Fruit fly (Drosophila melanogaster): ENCODE measurements around the gene fng.

The fng gene

dm6 chr3L:20918945-20919344, 30.4 kb downstream of the fng start (continued):
- no peak for TF ChIP-seq CG10543 (GFP tag; optimal IDR thresholded peaks at IDR 0.05)
- no peak for TF ChIP-seq CG10147 (GFP tag; optimal IDR thresholded peaks at IDR 0.05)
- no peak for TF ChIP-seq CG6175 (GFP tag; IDR thresholded peaks at IDR 0.05)
- TF ChIP-seq CG15269 (tag; optimal IDR thresholded peaks at IDR 0.05), result no peak
- no peak for TF ChIP-seq Hey (tag; optimal IDR thresholded peaks at IDR 0.05)
- TF ChIP-seq bigmax (GFP tag; optimal IDR thresholded peaks at IDR 0.05), result no peak
- TF ChIP-seq ssp (GFP tag; IDR thresholded peaks at IDR 0.05), result no peak
- TF ChIP-seq zf30C (GFP tag; optimal IDR thresholded peaks at IDR 0.05), result peak; percentile 31
- TF ChIP-seq gro (GFP tag; optimal IDR thresholded peaks at IDR 0.05), result no peak
- TF ChIP-seq corto (GFP tag; optimal IDR thresholded peaks at IDR 0.05), result no peak
- peak; percentile 49 for TF ChIP-seq CG2712 (tag; optimal IDR thresholded peaks at IDR 0.05)
- no peak for TF ChIP-seq Dfd (GFP tag; optimal IDR thresholded peaks at IDR 0.05)
- TF ChIP-seq Neu2 (GFP tag; optimal IDR thresholded peaks at IDR 0.05; ENCODE audit: borderline replicate concordance), result no peak
- TF ChIP-seq ems (GFP tag; optimal IDR thresholded peaks at IDR 0.05), result no peak
- no peak for TF ChIP-seq dimm (GFP tag; IDR thresholded peaks at IDR 0.05)
- peak; percentile 19 for TF ChIP-seq gsb-n (tag; optimal IDR thresholded peaks at IDR 0.05)
- no peak for TF ChIP-seq NC2α (GFP tag; optimal IDR thresholded peaks at IDR 0.05)
- no peak for TF ChIP-seq pb (GFP tag; optimal IDR thresholded peaks at IDR 0.05)
- no peak for TF ChIP-seq CG13424 (tag; optimal IDR thresholded peaks at IDR 0.05)
- TF ChIP-seq CG17829 (tag; optimal IDR thresholded peaks at IDR 0.05), result peak; percentile 13
- no peak for TF ChIP-seq CG15601 (tag; optimal IDR thresholded peaks at IDR 0.05)
- TF ChIP-seq sens (GFP tag), result peak; percentile 83
- TF ChIP-seq D19A (tag; optimal IDR thresholded peaks at IDR 0.05), result peak; percentile 36
- 0 out of 3 replicates have a peak, but pooled peaks have one; percentile 22 for TF ChIP-seq CG7357 (GFP tag; IDR thresholded peaks at IDR 0.05)
- peak; percentile 42 for TF ChIP-seq CG8388 (GFP tag; optimal IDR thresholded peaks at IDR 0.05)
- TF ChIP-seq Atf6 (GFP tag; IDR thresholded peaks at IDR 0.05), result no peak
- TF ChIP-seq Hmx (GFP tag; optimal IDR thresholded peaks at IDR 0.05), result no peak
- TF ChIP-seq BEAF-32 (GFP tag; optimal IDR thresholded peaks at IDR 0.05), result no peak
- peak in 1 of 3 experiments; percentile 58 for TF ChIP-seq lola (GFP tag; optimal IDR thresholded peaks at IDR 0.05)
- no peak for TF ChIP-seq Nf-YC (tag; optimal IDR thresholded peaks at IDR 0.05)
- TF ChIP-seq CG14860 (GFP tag; IDR thresholded peaks at IDR 0.05; ENCODE audit: partially characterized antibody), result no peak
- peak; percentile 17 for TF ChIP-seq CG12659 (GFP tag; optimal IDR thresholded peaks at IDR 0.05)
- TF ChIP-seq en (GFP tag; optimal IDR thresholded peaks at IDR 0.05), result no peak
- no peak for TF ChIP-seq CG33213 (GFP tag; optimal IDR thresholded peaks at IDR 0.05)
- no peak for TF ChIP-seq lov (optimal IDR thresholded peaks at IDR 0.05)
- TF ChIP-seq lov (GFP tag; IDR thresholded peaks at IDR 0.05), result no peak
- TF ChIP-seq CG8290 (GFP tag; optimal IDR thresholded peaks at IDR 0.05), result no peak
- TF ChIP-seq CG8290 (tag; optimal IDR thresholded peaks at IDR 0.05), result no peak
- no peak for TF ChIP-seq Nf-YB (GFP tag; optimal IDR thresholded peaks at IDR 0.05)
- TF ChIP-seq CG4328 (GFP tag; optimal IDR thresholded peaks at IDR 0.05), result no peak
- TF ChIP-seq unpg (GFP tag; optimal IDR thresholded peaks at IDR 0.05), result peak; percentile 36
- TF ChIP-seq kay (GFP tag; optimal IDR thresholded peaks at IDR 0.05), result no peak
- peak; percentile 8 for TF ChIP-seq CG10209 (GFP tag; optimal IDR thresholded peaks at IDR 0.05)
- TF ChIP-seq Dll (GFP tag; IDR thresholded peaks at IDR 0.05; ENCODE audit: partially characterized antibody), result no peak
- TF ChIP-seq CG11504 (tag; optimal IDR thresholded peaks at IDR 0.05), result peak; percentile 46
- peak; percentile 39 for TF ChIP-seq dmrt99B (tag; optimal IDR thresholded peaks at IDR 0.05)
- no peak for TF ChIP-seq CTCF (GFP tag; optimal IDR thresholded peaks at IDR 0.05)
- TF ChIP-seq mam (GFP tag; optimal IDR thresholded peaks at IDR 0.05), result no peak
- TF ChIP-seq org-1 (GFP tag; optimal IDR thresholded peaks at IDR 0.05), result peak; percentile 36
- TF ChIP-seq CkIIα-i1 (GFP tag; IDR thresholded peaks at IDR 0.05), result no peak
- TF ChIP-seq dan (GFP tag; IDR thresholded peaks at IDR 0.05), result no peak
- TF ChIP-seq Sox102F (GFP tag; optimal IDR thresholded peaks at IDR 0.05), result peak; percentile 29

Measured in whole organism, embryonic.